Fruit fly (Drosophila melanogaster) whole organism, embryonic: Measurements from ENCODE around the gene CG13894.
A peak's percentile ranks its signal among the peaks of the same experiment; 100 is the strongest.

Experiments used
- Awh ChIP-seq: fragments of 200-800 bp; sonication (Bioruptor generic); IDR thresholded peaks from 2 replicates; pipeline ENCODE4, ENCODE4 v1.3.6; 2022; ENCODE audit warnings: missing biosample characterization, missing genetic modification characterization
- CG10209 ChIP-seq: fragments of 200-800 bp; sonication (Bioruptor generic); optimal IDR thresholded peaks from 3 replicates; lab custom pipeline; 2017; ENCODE audit warnings: missing biosample characterization, mild to moderate bottlenecking, missing genetic modification characterization, missing genetic modification reagents
- CG1024 ChIP-seq: fragments of 200-800 bp; sonication (Bioruptor generic); IDR thresholded peaks from 2 replicates; pipeline ENCODE4 v1.3.6; 2022; ENCODE audit warnings: missing biosample characterization, missing genetic modification characterization
- CG10431 ChIP-seq: fragments of 200-800 bp; sonication (Bioruptor generic); optimal IDR thresholded peaks from 3 replicates; lab custom pipeline; 2018; ENCODE audit warnings: missing biosample characterization, mild to moderate bottlenecking, missing genetic modification characterization
- CG10543 ChIP-seq: fragments of 200-800 bp; sonication (Bioruptor generic); optimal IDR thresholded peaks from 3 replicates; lab custom pipeline; 2017; ENCODE audit warnings: missing biosample characterization, mild to moderate bottlenecking, missing genetic modification characterization, moderate library complexity
- CG11247 ChIP-seq: fragments of 200-800 bp; sonication (Bioruptor generic); IDR thresholded peaks from 2 replicates; pipeline ENCODE4 v1.3.6; 2022; ENCODE audit warnings: missing biosample characterization, missing genetic modification characterization
- CG1233 ChIP-seq: fragments of 200-800 bp; sonication (Bioruptor generic); optimal IDR thresholded peaks from 4 replicates; lab custom pipeline; 2018; ENCODE audit warnings: missing biosample characterization, mild to moderate bottlenecking, missing genetic modification characterization
- CG14710 ChIP-seq: fragments of 200-800 bp; sonication (Bioruptor generic); optimal IDR thresholded peaks from 3 replicates; lab custom pipeline; 2019; ENCODE audit warnings: missing biosample characterization, mild to moderate bottlenecking, missing genetic modification characterization, moderate library complexity
- CG1647 ChIP-seq: fragments of 200-800 bp; sonication (Bioruptor generic); optimal IDR thresholded peaks from 3 replicates; lab custom pipeline; 2016; ENCODE audit warnings: missing biosample characterization, missing genetic modification characterization
- CG18599 ChIP-seq: fragments of 200-800 bp; sonication (Bioruptor generic); optimal IDR thresholded peaks from 3 replicates; lab custom pipeline; 2017; ENCODE audit warnings: missing biosample characterization, missing genetic modification characterization, mild to moderate bottlenecking, moderate library complexity, missing genetic modification reagents
- CG18619 ChIP-seq: fragments of 200-800 bp; sonication (Bioruptor generic); optimal IDR thresholded peaks from 3 replicates; lab custom pipeline; 2017; ENCODE audit warnings: missing biosample characterization, mild to moderate bottlenecking, missing genetic modification characterization
- CG2202 ChIP-seq: fragments of 200-800 bp; sonication (Bioruptor generic); optimal IDR thresholded peaks from 2 replicates; lab custom pipeline; 2018; ENCODE audit warnings: missing biosample characterization, mild to moderate bottlenecking, missing genetic modification characterization
- CG2875 ChIP-seq: fragments of 200-800 bp; sonication (Bioruptor generic); optimal IDR thresholded peaks from 2 replicates; lab custom pipeline; 2017; ENCODE audit warnings: missing biosample characterization, mild to moderate bottlenecking, missing genetic modification characterization, missing genetic modification reagents
- CG34376 ChIP-seq: fragments of 200-800 bp; sonication (Bioruptor generic); optimal IDR thresholded peaks from 2 replicates; lab custom pipeline; 2018; ENCODE audit warnings: missing biosample characterization, mild to moderate bottlenecking, missing genetic modification characterization
- CG3726 ChIP-seq: fragments of 200-800 bp; sonication (Bioruptor generic); IDR thresholded peaks from 3 replicates; pipeline ENCODE4, ENCODE4 v1.3.6; 2022; ENCODE audit warnings: missing biosample characterization, missing genetic modification characterization
- CG4424 ChIP-seq: fragments of 200-800 bp; sonication (Bioruptor generic); optimal IDR thresholded peaks from 3 replicates; lab custom pipeline; 2016; ENCODE audit warnings: missing biosample characterization, missing genetic modification characterization
- CG5953 ChIP-seq: fragments of 200-800 bp; sonication (Bioruptor generic); IDR thresholded peaks from 2 replicates; pipeline ENCODE4 v1.3.6; 2022; ENCODE audit warnings: missing biosample characterization, missing genetic modification characterization
- CG6175 ChIP-seq: fragments of 200-800 bp; sonication (Bioruptor generic); IDR thresholded peaks from 3 replicates; pipeline ENCODE4 v1.3.6; 2022; ENCODE audit warnings: missing biosample characterization, missing genetic modification characterization
- CG7963 ChIP-seq: fragments of 200-800 bp; sonication (Bioruptor generic); IDR thresholded peaks from 3 replicates; pipeline ENCODE4 v1.3.6; 2022; ENCODE audit warnings: missing biosample characterization, missing genetic modification characterization; ENCODE audit not compliant: partially characterized antibody
- CG8290 ChIP-seq, 3 experiments: fragments of 200-800 bp; sonication (Bioruptor generic); optimal IDR thresholded peaks; 2 replicates each; lab custom pipeline; 2016 to 2019; ENCODE audit warnings: missing biosample characterization in 3 of 3, missing genetic modification characterization in 3 of 3, mild to moderate bottlenecking in 2 of 3, moderate library complexity in 1 of 3
- CG8388 ChIP-seq: fragments of 200-800 bp; sonication (Bioruptor generic); optimal IDR thresholded peaks from 2 replicates; lab custom pipeline; 2019; ENCODE audit warnings: missing biosample characterization, mild to moderate bottlenecking, missing genetic modification characterization, moderate library complexity
- CG8944 ChIP-seq: fragments of 200-800 bp; sonication (Bioruptor generic); optimal IDR thresholded peaks from 3 replicates; lab custom pipeline; 2016; ENCODE audit warnings: missing biosample characterization, missing genetic modification characterization
- CG9876 ChIP-seq: fragments of 200-800 bp; sonication (Bioruptor generic); optimal IDR thresholded peaks from 2 replicates; lab custom pipeline; 2016; ENCODE audit warnings: missing biosample characterization, missing genetic modification characterization
- HHEX ChIP-seq: fragments of 200-800 bp; sonication (Bioruptor generic); optimal IDR thresholded peaks from 3 replicates; lab custom pipeline; 2017; ENCODE audit warnings: missing biosample characterization, mild to moderate bottlenecking, missing genetic modification characterization, missing genetic modification reagents
- Hr51 ChIP-seq, 2 experiments: fragments of 200-800 bp; sonication (Bioruptor generic); optimal IDR thresholded peaks; 2 replicates in 1 of 2; 3 replicates in 1 of 2; lab custom pipeline; 2016 to 2018; ENCODE audit warnings: missing biosample characterization in 2 of 2, missing genetic modification characterization in 2 of 2, mild to moderate bottlenecking in 1 of 2, moderate library complexity in 1 of 2
- Opbp ChIP-seq: fragments of 200-800 bp; sonication (Bioruptor generic); IDR thresholded peaks from 3 replicates; pipeline ENCODE4 v1.3.6; 2022; ENCODE audit warnings: missing biosample characterization, missing genetic modification characterization; ENCODE audit not compliant: partially characterized antibody
- Usf ChIP-seq: fragments of 200-800 bp; sonication (Bioruptor generic); optimal IDR thresholded peaks from 2 replicates; lab custom pipeline; 2017; ENCODE audit warnings: missing genotype, missing biosample characterization, missing genetic modification characterization
- Xbp1 ChIP-seq: fragments of 200-800 bp; sonication (Bioruptor generic); optimal IDR thresholded peaks from 3 replicates; lab custom pipeline; 2016; ENCODE audit warnings: missing biosample characterization, mild to moderate bottlenecking, missing genetic modification characterization
- ap ChIP-seq: fragments of 200-800 bp; sonication (Bioruptor generic); IDR thresholded peaks from 2 replicates; pipeline ENCODE4 v1.3.6; 2022; ENCODE audit warnings: missing biosample characterization, missing genetic modification characterization
- bigmax ChIP-seq: fragments of 200-800 bp; sonication (Bioruptor generic); optimal IDR thresholded peaks from 2 replicates; lab custom pipeline; 2018; ENCODE audit warnings: missing biosample characterization, mild to moderate bottlenecking, missing genetic modification characterization
- cas ChIP-seq: fragments of 200-800 bp; sonication (Bioruptor generic); IDR thresholded peaks from 2 replicates; pipeline ENCODE4 v1.3.6; 2022; ENCODE audit warnings: missing biosample characterization, missing genetic modification characterization
- cg ChIP-seq: fragments of 200-800 bp; sonication (Bioruptor generic); optimal IDR thresholded peaks from 3 replicates; lab custom pipeline; 2019; ENCODE audit warnings: missing biosample characterization, mild to moderate bottlenecking, missing genetic modification characterization, moderate library complexity
- crc ChIP-seq: fragments of 200-800 bp; sonication (Bioruptor generic); optimal IDR thresholded peaks from 2 replicates; lab custom pipeline; 2016; ENCODE audit warnings: missing biosample characterization, missing genetic modification characterization
- dan ChIP-seq: fragments of 200-800 bp; sonication (Bioruptor generic); IDR thresholded peaks from 2 replicates; pipeline ENCODE4 v1.3.6; 2022; ENCODE audit warnings: missing biosample characterization, missing genetic modification characterization
- fu2 ChIP-seq: fragments of 200-800 bp; sonication (Bioruptor generic); optimal IDR thresholded peaks from 2 replicates; lab custom pipeline; 2016; ENCODE audit warnings: missing biosample characterization, missing genetic modification characterization
- gem ChIP-seq: fragments of 200-800 bp; sonication (Bioruptor generic); optimal IDR thresholded peaks from 2 replicates; lab custom pipeline; 2019; ENCODE audit warnings: missing biosample characterization, mild to moderate bottlenecking, missing genetic modification characterization, moderate library complexity
- kah ChIP-seq: fragments of 200-800 bp; sonication (Bioruptor generic); optimal IDR thresholded peaks from 2 replicates; lab custom pipeline; 2018; ENCODE audit warnings: missing biosample characterization, mild to moderate bottlenecking, missing genetic modification characterization
- org-1 ChIP-seq: fragments of 200-800 bp; sonication (Bioruptor generic); optimal IDR thresholded peaks from 2 replicates; lab custom pipeline; 2017; ENCODE audit warnings: missing biosample characterization, missing genetic modification characterization
- pita ChIP-seq: fragments of 200-800 bp; sonication (Bioruptor generic); optimal IDR thresholded peaks from 2 replicates; lab custom pipeline; 2017; ENCODE audit warnings: missing biosample characterization, mild to moderate bottlenecking, missing genetic modification characterization
- ranshi ChIP-seq: fragments of 200-800 bp; sonication (Bioruptor generic); IDR thresholded peaks from 2 replicates; pipeline ENCODE4 v1.3.6; 2022; ENCODE audit warnings: missing biosample characterization, missing genetic modification characterization
- row ChIP-seq: fragments of 200-800 bp; sonication (Bioruptor generic); IDR thresholded peaks from 3 replicates; pipeline ENCODE4 v1.3.6; 2022; ENCODE audit warnings: missing biosample characterization, missing genetic modification characterization
- salm ChIP-seq: fragments of 200-800 bp; sonication (Bioruptor generic); optimal IDR thresholded peaks from 2 replicates; lab custom pipeline; 2018; ENCODE audit warnings: missing biosample characterization, mild to moderate bottlenecking, missing genetic modification characterization
- slp2 ChIP-seq: fragments of 200-800 bp; sonication (Bioruptor generic); optimal IDR thresholded peaks from 2 replicates; lab custom pipeline; 2016; ENCODE audit warnings: missing biosample characterization, missing genetic modification characterization
- ssp ChIP-seq: fragments of 200-800 bp; sonication (Bioruptor generic); IDR thresholded peaks from 2 replicates; pipeline ENCODE4 v1.3.6; 2022; ENCODE audit warnings: missing biosample characterization, missing genetic modification characterization
- tgo ChIP-seq: fragments of 200-800 bp; sonication (Bioruptor generic); IDR thresholded peaks from 3 replicates; pipeline ENCODE4 v1.3.6; 2022; ENCODE audit warnings: missing biosample characterization, missing genetic modification characterization
- twi ChIP-seq: fragments of 200-800 bp; optimal IDR thresholded peaks from 2 replicates; lab custom pipeline; 2019; ENCODE audit warnings: missing biosample characterization, mild to moderate bottlenecking, missing genetic modification characterization, moderate library complexity
- wek ChIP-seq: fragments of 200-800 bp; sonication (Bioruptor generic); optimal IDR thresholded peaks from 3 replicates; lab custom pipeline; 2018; ENCODE audit warnings: missing biosample characterization, mild to moderate bottlenecking, missing genetic modification characterization, moderate library complexity
- zen2 ChIP-seq: fragments of 200-800 bp; sonication (Bioruptor generic); IDR thresholded peaks from 3 replicates; pipeline ENCODE4 v1.3.6; 2022; ENCODE audit warnings: missing biosample characterization, missing genetic modification characterization; ENCODE audit not compliant: partially characterized antibody

The CG13894 gene

dm6 chr3L:711839-712553 lies 13.1 kb upstream of the CG13894 start, which contains the start of gene CG13896 (continued):
- TF ChIP-seq pita, result peak; percentile 61
- peak; percentile 54; the same call in 2 of the 3 replicates for TF ChIP-seq CG3726 (GFP tag; lab: Robert Waterston, UW)
- TF ChIP-seq cg (GFP tag; lab: Kevin White, UChicago), result no peak
- TF ChIP-seq CG9876 (GFP tag; lab: Kevin White, UChicago), result peak; percentile 94
- TF ChIP-seq Hr51 (GFP tag; optimal IDR thresholded peaks at IDR 0.05; lab: Kevin White, UChicago), result peak; percentile 84 to 87
- peak; percentile 81 for TF ChIP-seq HHEX (GFP tag; lab: Kevin White, UChicago)
- TF ChIP-seq kah (GFP tag; lab: Kevin White, UChicago), result peak; percentile 58
- TF ChIP-seq CG1647, result peak; percentile 91
- peak; percentile 40 for TF ChIP-seq cas (GFP tag; lab: Robert Waterston, UW)
- TF ChIP-seq CG8944 (GFP tag; lab: Kevin White, UChicago), result peak; percentile 91
- TF ChIP-seq twi (tag; lab: Kevin White, UChicago), result peak; percentile 54
- peak; percentile 72 for TF ChIP-seq CG14710 (tag; lab: Kevin White, UChicago)
- peak; percentile 80 for TF ChIP-seq CG18619
- TF ChIP-seq CG34376 (GFP tag; lab: Kevin White, UChicago), result peak; percentile 69
- no peak for TF ChIP-seq CG7963 (GFP tag; lab: Robert Waterston, UW)
- TF ChIP-seq org-1 (GFP tag; lab: Kevin White, UChicago), result peak; percentile 56
- TF ChIP-seq salm (tag; lab: Kevin White, UChicago), result peak; percentile 26
- TF ChIP-seq bigmax (GFP tag; lab: Kevin White, UChicago), result peak; percentile 19
- TF ChIP-seq ranshi (GFP tag; lab: Robert Waterston, UW), result peak; percentile 85
- TF ChIP-seq wek (GFP tag; lab: Kevin White, UChicago), result peak; percentile 64
- peak; percentile 69 for TF ChIP-seq Usf (GFP tag; lab: Kevin White, UChicago)
- peak; percentile 82 for TF ChIP-seq CG1233 (GFP tag; lab: Kevin White, UChicago)
- peak; percentile 81 for TF ChIP-seq ssp (GFP tag; lab: Robert Waterston, UW)
- TF ChIP-seq CG11247, result peak; percentile 95
- peak; percentile 88 for TF ChIP-seq slp2
- TF ChIP-seq CG1024, result peak; percentile 77
- peak; percentile 75 for TF ChIP-seq CG8388
- peak; percentile 97 for TF ChIP-seq Xbp1 (GFP tag; lab: Kevin White, UChicago)
- TF ChIP-seq CG10543, result peak; percentile 41
- peak; percentile 89 for TF ChIP-seq CG10209 (GFP tag; lab: Kevin White, UChicago)
- peak; percentile 69 for TF ChIP-seq CG10431 (GFP tag; lab: Kevin White, UChicago)
- TF ChIP-seq gem, result peak; percentile 84
- peak; percentile 68; the same call in 1 of the 2 replicates for TF ChIP-seq dan
- TF ChIP-seq fu2, result peak; percentile 78
- peak; percentile 71 for TF ChIP-seq CG2875
- TF ChIP-seq ap, result peak; percentile 39; the same call in 1 of the 2 replicates
- peak; percentile 64 for TF ChIP-seq row (GFP tag; lab: Robert Waterston, UW)
- peak; percentile 86 for TF ChIP-seq Awh (GFP tag; lab: Robert Waterston, UW)
- peak; percentile 81 for TF ChIP-seq tgo (GFP tag; lab: Robert Waterston, UW)
- peak; percentile 53 for TF ChIP-seq CG2202
- peak; percentile 82 for TF ChIP-seq CG18599 (GFP tag; lab: Kevin White, UChicago)
- TF ChIP-seq zen2 (GFP tag; lab: Robert Waterston, UW), result peak; percentile 52; the same call in 1 of the 3 replicates
- TF ChIP-seq CG4424 (GFP tag; lab: Kevin White, UChicago), result peak; percentile 85
- TF ChIP-seq CG6175 (GFP tag; lab: Robert Waterston, UW), result peak; percentile 87; the same call in 2 of the 3 replicates
- peak; percentile 98 for TF ChIP-seq CG8290 (GFP tag; optimal IDR thresholded peaks at IDR 0.05; lab: Kevin White, UChicago)
- peak; percentile 98 to 99 for TF ChIP-seq CG8290 (tag; optimal IDR thresholded peaks at IDR 0.05; lab: Kevin White, UChicago)
- peak; percentile 61 for TF ChIP-seq Opbp (GFP tag; lab: Robert Waterston, UW)
- TF ChIP-seq crc, result peak; percentile 66
- peak; percentile 58; the same call in 1 of the 2 replicates for TF ChIP-seq CG5953 (GFP tag; lab: Robert Waterston, UW)
